Fruit fly (Drosophila melanogaster) whole organism, embryonic: Measurements from ENCODE around the gene nwk.

Source experiments
- Blimp-1 ChIP-seq: fragments of 200-800 bp; sonication (Bioruptor generic); optimal IDR thresholded peaks from 3 replicates; lab custom pipeline; 2018; ENCODE audit warnings: missing biosample characterization, missing genetic modification characterization, mild to moderate bottlenecking, moderate library complexity, missing genetic modification reagents
- C15 ChIP-seq: fragments of 200-800 bp; sonication (Bioruptor generic); IDR thresholded peaks from 3 replicates; pipeline ENCODE4 v1.3.6; 2022; ENCODE audit warnings: missing biosample characterization, missing genetic modification characterization
- CG10209 ChIP-seq: fragments of 200-800 bp; sonication (Bioruptor generic); optimal IDR thresholded peaks from 3 replicates; lab custom pipeline; 2017; ENCODE audit warnings: missing biosample characterization, mild to moderate bottlenecking, missing genetic modification characterization, missing genetic modification reagents
- CG10321 ChIP-seq: fragments of 200-800 bp; sonication (Bioruptor generic); IDR thresholded peaks from 2 replicates; pipeline ENCODE4 v1.3.6; 2022; ENCODE audit warnings: missing biosample characterization, missing genetic modification characterization
- CG10431 ChIP-seq: fragments of 200-800 bp; sonication (Bioruptor generic); optimal IDR thresholded peaks from 3 replicates; lab custom pipeline; 2018; ENCODE audit warnings: missing biosample characterization, mild to moderate bottlenecking, missing genetic modification characterization
- CG10959 ChIP-seq: fragments of 200-800 bp; sonication (Bioruptor generic); IDR thresholded peaks from 2 replicates; pipeline ENCODE4 v1.3.6; 2022; ENCODE audit warnings: missing biosample characterization, missing genetic modification characterization
- CG10979 ChIP-seq: fragments of 200-800 bp; sonication (Bioruptor generic); optimal IDR thresholded peaks from 2 replicates; lab custom pipeline; 2018; ENCODE audit warnings: missing biosample characterization, mild to moderate bottlenecking, missing genetic modification characterization, moderate library complexity
- CG12071 ChIP-seq: fragments of 200-800 bp; sonication (Bioruptor generic); optimal IDR thresholded peaks from 3 replicates; lab custom pipeline; 2018; ENCODE audit warnings: missing biosample characterization, mild to moderate bottlenecking, missing genetic modification characterization
- CG12104 ChIP-seq: fragments of 200-800 bp; sonication (Bioruptor generic); optimal IDR thresholded peaks from 3 replicates; lab custom pipeline; 2016; ENCODE audit warnings: missing biosample characterization, missing genetic modification characterization
- CG12219 ChIP-seq: fragments of 200-800 bp; sonication (Bioruptor generic); optimal IDR thresholded peaks from 3 replicates; lab custom pipeline; 2018; ENCODE audit warnings: missing biosample characterization, mild to moderate bottlenecking, missing genetic modification characterization
- CG13894 ChIP-seq: fragments of 200-800 bp; sonication (Bioruptor generic); optimal IDR thresholded peaks from 3 replicates; lab custom pipeline; 2018; ENCODE audit warnings: missing biosample characterization, mild to moderate bottlenecking, missing genetic modification characterization, moderate library complexity
- CG17361 ChIP-seq: fragments of 200-800 bp; sonication (Bioruptor generic); IDR thresholded peaks from 3 replicates; pipeline ENCODE4 v1.3.6; 2022; ENCODE audit warnings: missing biosample characterization, missing genetic modification characterization
- CG17385 ChIP-seq: fragments of 200-800 bp; sonication (Bioruptor generic); optimal IDR thresholded peaks from 3 replicates; lab custom pipeline; 2018; ENCODE audit warnings: missing biosample characterization, mild to moderate bottlenecking, missing genetic modification characterization
- CG31365 ChIP-seq: fragments of 200-800 bp; sonication (Bioruptor generic); optimal IDR thresholded peaks from 2 replicates; lab custom pipeline; 2018; ENCODE audit warnings: missing biosample characterization, mild to moderate bottlenecking, missing genetic modification characterization
- CG3838 ChIP-seq: fragments of 200-800 bp; sonication (Bioruptor generic); optimal IDR thresholded peaks from 3 replicates; lab custom pipeline; 2016; ENCODE audit warnings: missing biosample characterization, missing genetic modification characterization
- CG3995 ChIP-seq: fragments of 200-800 bp; sonication (Bioruptor generic); optimal IDR thresholded peaks from 3 replicates; lab custom pipeline; 2016; ENCODE audit warnings: missing biosample characterization, missing genetic modification characterization
- CG42726 ChIP-seq: fragments of 200-800 bp; sonication (Bioruptor generic); IDR thresholded peaks from 2 replicates; pipeline ENCODE4 v1.3.6; 2022; ENCODE audit warnings: missing biosample characterization, missing genetic modification characterization; ENCODE audit not compliant: partially characterized antibody
- CG4328 ChIP-seq: fragments of 200-800 bp; sonication (Bioruptor generic); optimal IDR thresholded peaks from 3 replicates; lab custom pipeline; 2017; ENCODE audit warnings: missing biosample characterization, missing genetic modification reagents, missing genetic modification characterization
- CG7271 ChIP-seq: fragments of 200-800 bp; sonication (Bioruptor generic); optimal IDR thresholded peaks from 2 replicates; lab custom pipeline; 2018; ENCODE audit warnings: missing biosample characterization, mild to moderate bottlenecking, missing genetic modification characterization, moderate library complexity
- CG7839 ChIP-seq: fragments of 200-800 bp; sonication (Bioruptor generic); optimal IDR thresholded peaks from 3 replicates; lab custom pipeline; 2018; ENCODE audit warnings: missing biosample characterization, mild to moderate bottlenecking, missing genetic modification characterization, moderate library complexity
- CTCF ChIP-seq: fragments of 200-800 bp; sonication (Bioruptor generic); optimal IDR thresholded peaks from 2 replicates; lab custom pipeline; 2017; ENCODE audit warnings: missing biosample characterization, mild to moderate bottlenecking, missing genetic modification characterization, moderate library complexity
- Ets97D ChIP-seq: fragments of 200-800 bp; sonication (Bioruptor generic); optimal IDR thresholded peaks from 3 replicates; lab custom pipeline; 2016; ENCODE audit warnings: missing biosample characterization, missing genetic modification characterization
- Gug ChIP-seq: fragments of 200-800 bp; sonication (Bioruptor generic); IDR thresholded peaks from 4 replicates; pipeline ENCODE4 v1.3.6; 2022; ENCODE audit warnings: missing biosample characterization, missing genetic modification characterization
- H2.0 ChIP-seq: fragments of 200-800 bp; sonication (Bioruptor generic); IDR thresholded peaks from 2 replicates; pipeline ENCODE4 v1.3.6; 2022; ENCODE audit warnings: missing biosample characterization, missing genetic modification characterization
- MBD-R2 ChIP-seq: fragments of 200-800 bp; sonication (Bioruptor generic); IDR thresholded peaks from 2 replicates; pipeline ENCODE4 v1.3.6; 2022; ENCODE audit warnings: missing biosample characterization, missing genetic modification characterization
- ci ChIP-seq: fragments of 200-800 bp; sonication (Bioruptor generic); IDR thresholded peaks from 3 replicates; pipeline ENCODE4 v1.3.6; 2022; ENCODE audit warnings: missing biosample characterization, missing genetic modification characterization
- corto ChIP-seq: fragments of 200-800 bp; sonication (Bioruptor generic); optimal IDR thresholded peaks from 2 replicates; lab custom pipeline; 2016; ENCODE audit warnings: missing biosample characterization, mild to moderate bottlenecking, missing genetic modification characterization, moderate library complexity
- dan ChIP-seq: fragments of 200-800 bp; sonication (Bioruptor generic); IDR thresholded peaks from 2 replicates; pipeline ENCODE4 v1.3.6; 2022; ENCODE audit warnings: missing biosample characterization, missing genetic modification characterization
- dimm ChIP-seq: fragments of 200-800 bp; sonication (Bioruptor generic); IDR thresholded peaks from 2 replicates; pipeline ENCODE4 v1.3.6; 2022; ENCODE audit warnings: missing biosample characterization, missing genetic modification characterization
- disco-r ChIP-seq: fragments of 200-800 bp; sonication (Bioruptor generic); optimal IDR thresholded peaks from 2 replicates; lab custom pipeline; 2016; ENCODE audit warnings: missing biosample characterization, missing genetic modification characterization
- dpn ChIP-seq, 2 experiments: fragments of 200-800 bp; sonication (Bioruptor generic); optimal IDR thresholded peaks; 3 replicates each; lab custom pipeline; 2016; ENCODE audit warnings: missing biosample characterization in 2 of 2, missing genetic modification characterization in 2 of 2
- ewg ChIP-seq: fragments of 200-800 bp; sonication (Bioruptor generic); optimal IDR thresholded peaks from 3 replicates; lab custom pipeline; 2017; ENCODE audit warnings: mild to moderate bottlenecking, missing biosample characterization, missing genetic modification reagents, missing genetic modification characterization
- fd3F ChIP-seq: fragments of 200-800 bp; sonication (Bioruptor generic); optimal IDR thresholded peaks from 2 replicates; lab custom pipeline; 2018; ENCODE audit warnings: missing biosample characterization, mild to moderate bottlenecking, missing genetic modification characterization, moderate library complexity
- gsb ChIP-seq: fragments of 200-800 bp; sonication (Bioruptor generic); IDR thresholded peaks from 2 replicates; pipeline ENCODE4 v1.3.6; 2022; ENCODE audit warnings: missing biosample characterization, missing genetic modification characterization
- kah ChIP-seq: fragments of 200-800 bp; sonication (Bioruptor generic); optimal IDR thresholded peaks from 2 replicates; lab custom pipeline; 2018; ENCODE audit warnings: missing biosample characterization, mild to moderate bottlenecking, missing genetic modification characterization
- ken ChIP-seq: fragments of 200-800 bp; sonication (Bioruptor generic); IDR thresholded peaks from 3 replicates; pipeline ENCODE4 v1.3.6; 2022; ENCODE audit warnings: missing biosample characterization, missing genetic modification characterization
- lab ChIP-seq: fragments of 200-800 bp; sonication (Bioruptor generic); optimal IDR thresholded peaks from 3 replicates; lab custom pipeline; 2017; ENCODE audit warnings: missing biosample characterization, missing genetic modification characterization, mild to moderate bottlenecking, moderate library complexity, missing genetic modification reagents
- lbe ChIP-seq: fragments of 200-800 bp; sonication (Bioruptor generic); optimal IDR thresholded peaks from 2 replicates; lab custom pipeline; 2016; ENCODE audit warnings: missing biosample characterization, mild to moderate bottlenecking, missing genetic modification characterization
- oc ChIP-seq: fragments of 200-800 bp; sonication (Bioruptor generic); optimal IDR thresholded peaks from 2 replicates; lab custom pipeline; 2018; ENCODE audit warnings: missing biosample characterization, mild to moderate bottlenecking, missing genetic modification characterization, moderate library complexity
- org-1 ChIP-seq: fragments of 200-800 bp; sonication (Bioruptor generic); optimal IDR thresholded peaks from 2 replicates; lab custom pipeline; 2017; ENCODE audit warnings: missing biosample characterization, missing genetic modification characterization
- prd ChIP-seq, 3 experiments: fragments of >200 bp in 2 of 3; fragments of 200-800 bp in 1 of 3; sonication (Bioruptor generic) in 1 of 3; optimal IDR thresholded peaks in 2 of 3; IDR thresholded peaks in 1 of 3; 2 replicates in 2 of 3; 3 replicates in 1 of 3; pipeline versions ENCODE4 v1.3.6 to Lab custom; 2017 to 2022; ENCODE audit warnings: missing biosample characterization in 1 of 3, missing genetic modification characterization in 1 of 3
- repo ChIP-seq: fragments of 200-800 bp; sonication (Bioruptor generic); optimal IDR thresholded peaks from 2 replicates; lab custom pipeline; 2016; ENCODE audit warnings: missing biosample characterization, missing genetic modification characterization
- row ChIP-seq: fragments of 200-800 bp; sonication (Bioruptor generic); IDR thresholded peaks from 3 replicates; pipeline ENCODE4 v1.3.6; 2022; ENCODE audit warnings: missing biosample characterization, missing genetic modification characterization
- scrt ChIP-seq: fragments of 200-800 bp; sonication (Bioruptor generic); optimal IDR thresholded peaks from 2 replicates; lab custom pipeline; 2018; ENCODE audit warnings: missing biosample characterization, mild to moderate bottlenecking, missing genetic modification characterization, moderate library complexity
- sisA ChIP-seq: fragments of 200-800 bp; sonication (Bioruptor generic); IDR thresholded peaks from 2 replicates; pipeline ENCODE4 v1.3.6; 2022; ENCODE audit warnings: missing biosample characterization, missing genetic modification characterization
- sna ChIP-seq: fragments of 200-800 bp; sonication (Bioruptor generic); IDR thresholded peaks from 2 replicates; pipeline ENCODE4 v1.3.6; 2022; ENCODE audit warnings: missing biosample characterization, missing genetic modification characterization; ENCODE audit not compliant: partially characterized antibody
- sug ChIP-seq: fragments of 200-800 bp; optimal IDR thresholded peaks from 2 replicates; lab custom pipeline; 2019; ENCODE audit warnings: missing biosample characterization, mild to moderate bottlenecking, missing genetic modification characterization, moderate library complexity
- trh ChIP-seq: fragments of 200-800 bp; sonication (Bioruptor generic); optimal IDR thresholded peaks from 2 replicates; lab custom pipeline; 2016; ENCODE audit warnings: missing biosample characterization, missing genetic modification characterization
- tup ChIP-seq: fragments of 200-800 bp; sonication (Bioruptor generic); optimal IDR thresholded peaks from 2 replicates; lab custom pipeline; 2016; ENCODE audit warnings: missing biosample characterization, mild to moderate bottlenecking, missing genetic modification characterization, moderate library complexity

The nwk gene

DNA sequence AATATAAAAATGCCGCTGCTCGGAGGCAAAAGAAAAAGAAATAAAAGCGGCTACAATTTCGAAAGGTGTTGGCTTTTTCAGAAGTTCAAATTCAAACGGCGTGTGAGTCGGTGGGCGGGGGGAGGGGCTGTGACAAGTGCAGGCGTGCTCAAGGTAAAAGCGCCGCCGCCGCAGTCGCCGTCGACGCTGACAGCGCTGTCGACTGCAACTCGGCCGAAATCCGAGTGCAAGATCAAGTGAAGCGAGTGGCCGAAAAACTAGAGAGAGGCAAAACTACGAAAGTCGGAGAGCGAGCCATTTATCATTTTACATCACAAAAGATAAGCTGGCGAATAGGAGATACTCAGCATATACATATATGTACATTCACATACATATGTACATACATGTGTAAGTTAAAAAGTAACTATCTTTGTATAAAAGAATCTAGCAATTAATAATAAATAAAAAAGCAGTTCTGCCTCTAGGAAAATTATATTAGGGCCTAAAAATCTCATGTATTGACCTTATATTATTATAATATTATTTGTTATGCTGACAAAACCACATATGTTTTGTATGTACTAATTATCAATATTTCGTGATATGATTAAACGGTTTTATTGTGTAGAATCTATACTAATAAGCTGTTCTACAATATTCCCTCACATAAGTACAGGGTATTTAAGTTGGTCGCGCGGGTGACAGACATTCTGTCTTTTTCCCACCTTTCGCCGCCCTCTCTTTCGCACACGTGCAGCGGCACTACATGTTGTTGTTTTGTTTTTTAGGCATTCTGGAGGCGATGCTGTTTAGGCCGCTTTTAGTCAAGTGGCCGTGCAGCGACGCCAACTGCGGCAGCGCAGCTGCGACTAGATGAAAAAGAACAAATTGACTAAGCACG, 8.7 kb upstream of the nwk start (continued):
- TF ChIP-seq prd (optimal IDR thresholded peaks at IDR 0.05; lab: Kevin White, UChicago), result no peak
- TF ChIP-seq prd (GFP tag; IDR thresholded peaks at IDR 0.05; lab: Robert Waterston, UW), result peak; percentile 43; the same call in 1 of the 3 replicates
- TF ChIP-seq CG12104 (GFP tag; lab: Kevin White, UChicago), result peak; percentile 32
- TF ChIP-seq Blimp-1, result peak; percentile 73
- peak; percentile 33 for TF ChIP-seq trh (GFP tag; lab: Kevin White, UChicago)
- peak; percentile 3 for TF ChIP-seq CG12071 (GFP tag; lab: Kevin White, UChicago)
- TF ChIP-seq repo, result no peak
- no peak for TF ChIP-seq CTCF (GFP tag; lab: Kevin White, UChicago)
- TF ChIP-seq CG7839 (tag; lab: Kevin White, UChicago), result peak; percentile 70
- TF ChIP-seq CG10979 (tag; lab: Kevin White, UChicago), result peak; percentile 84
- TF ChIP-seq scrt (GFP tag; lab: Kevin White, UChicago), result peak; percentile 15
- TF ChIP-seq dpn (GFP tag; optimal IDR thresholded peaks at IDR 0.05; lab: Kevin White, UChicago), result peak in 1 of 2 experiments; percentile 74
- no peak for TF ChIP-seq gsb
- peak; percentile 85 for TF ChIP-seq row (GFP tag; lab: Robert Waterston, UW)
- no peak for TF ChIP-seq dan (GFP tag; lab: Robert Waterston, UW)
- TF ChIP-seq corto (GFP tag; lab: Kevin White, UChicago), result no peak
- TF ChIP-seq CG10321 (GFP tag; lab: Robert Waterston, UW), result peak; percentile 60; the same call in 1 of the 2 replicates
- peak; percentile 39 for TF ChIP-seq lab (GFP tag; lab: Kevin White, UChicago)
- TF ChIP-seq dimm (GFP tag; lab: Robert Waterston, UW), result no peak
- no peak for TF ChIP-seq C15 (GFP tag; lab: Robert Waterston, UW)
- TF ChIP-seq Gug (GFP tag; lab: Robert Waterston, UW), result no peak
- TF ChIP-seq CG17361 (GFP tag; lab: Robert Waterston, UW), result peak; percentile 87
- TF ChIP-seq Ets97D, result no peak
- TF ChIP-seq CG3838 (GFP tag; lab: Kevin White, UChicago), result no peak
- TF ChIP-seq CG13894 (tag; lab: Kevin White, UChicago), result no peak
- TF ChIP-seq CG3995 (GFP tag; lab: Kevin White, UChicago), result no peak
- TF ChIP-seq CG4328 (GFP tag; lab: Kevin White, UChicago), result no peak
- peak; percentile 39 for TF ChIP-seq sisA (GFP tag; lab: Robert Waterston, UW)
- TF ChIP-seq CG10209 (GFP tag; lab: Kevin White, UChicago), result peak; percentile 77
- peak; percentile 47 for TF ChIP-seq oc (tag; lab: Kevin White, UChicago)
- TF ChIP-seq disco-r (GFP tag; lab: Kevin White, UChicago), result no peak
- peak; percentile 26; the same call in 1 of the 2 replicates for TF ChIP-seq H2.0 (GFP tag; lab: Robert Waterston, UW)
- TF ChIP-seq CG31365, result no peak
- no peak for TF ChIP-seq ken (GFP tag; lab: Robert Waterston, UW)
- no peak for TF ChIP-seq CG42726 (GFP tag; lab: Robert Waterston, UW)
- TF ChIP-seq fd3F (GFP tag; lab: Kevin White, UChicago), result peak; percentile 58
- TF ChIP-seq sug, result peak; percentile 20
- peak; percentile 68 for TF ChIP-seq org-1 (GFP tag; lab: Kevin White, UChicago)
- TF ChIP-seq CG10959 (GFP tag; lab: Robert Waterston, UW), result no peak
- TF ChIP-seq CG17385 (GFP tag; lab: Kevin White, UChicago), result peak; percentile 75
- TF ChIP-seq ewg (GFP tag; lab: Kevin White, UChicago), result peak; percentile 57
- TF ChIP-seq ci (GFP tag; lab: Robert Waterston, UW), result 0 out of 3 replicates have a peak, but pooled peaks have one; percentile 28
- no peak for TF ChIP-seq kah (GFP tag; lab: Kevin White, UChicago)
- peak; percentile 10 for TF ChIP-seq CG12219 (GFP tag; lab: Kevin White, UChicago)
- no peak for TF ChIP-seq lbe (GFP tag; lab: Kevin White, UChicago)
- no peak for TF ChIP-seq sna (GFP tag; lab: Robert Waterston, UW)
- no peak for TF ChIP-seq MBD-R2 (GFP tag; lab: Robert Waterston, UW)
- TF ChIP-seq tup (GFP tag; lab: Kevin White, UChicago), result no peak
- peak; percentile 12 for TF ChIP-seq CG10431
- no peak for TF ChIP-seq CG7271
